Fruit fly (Drosophila melanogaster) whole organism, pupa: ENCODE results near the gene CG6661.

ENCODE experiments used
- CG13204 ChIP-seq: fragments of 200-800 bp; sonication (Bioruptor generic); optimal IDR thresholded peaks from 2 replicates; lab custom pipeline; 2018; ENCODE audit warnings: missing biosample characterization, mild to moderate bottlenecking, missing genetic modification characterization, moderate library complexity
- CG17806 ChIP-seq: fragments of 200-800 bp; sonication (Bioruptor generic); optimal IDR thresholded peaks from 2 replicates; lab custom pipeline; 2018; ENCODE audit warnings: missing biosample characterization, mild to moderate bottlenecking, missing genetic modification characterization, moderate library complexity
- CG32121 ChIP-seq: fragments of 200-800 bp; sonication (Bioruptor generic); IDR thresholded peaks from 2 replicates; pipeline ENCODE4 v1.3.6; 2022; ENCODE audit warnings: missing biosample characterization, missing genetic modification characterization
- CG34367 ChIP-seq: fragments of 200-800 bp; sonication (Bioruptor generic); optimal IDR thresholded peaks from 2 replicates; lab custom pipeline; 2018; ENCODE audit warnings: missing biosample characterization, mild to moderate bottlenecking, missing genetic modification characterization
- EcR ChIP-seq: fragments of 200-800 bp; sonication (Bioruptor generic); optimal IDR thresholded peaks from 3 replicates; lab custom pipeline; 2019; ENCODE audit warnings: missing biosample characterization, missing genetic modification characterization, mild to moderate bottlenecking, moderate library complexity, missing genetic modification reagents
- Pif1B ChIP-seq: fragments of 200-800 bp; sonication (Bioruptor generic); optimal IDR thresholded peaks from 3 replicates; lab custom pipeline; 2016; ENCODE audit warnings: missing biosample characterization, missing genetic modification characterization
- Snoo ChIP-seq: fragments of 200-800 bp; sonication (Bioruptor generic); optimal IDR thresholded peaks from 3 replicates; lab custom pipeline; 2017; ENCODE audit warnings: missing biosample characterization, mild to moderate bottlenecking, missing genetic modification characterization, inconsistent platforms
- fd96Ca ChIP-seq: fragments of 200-800 bp; sonication (Bioruptor generic); IDR thresholded peaks from 3 replicates; pipeline ENCODE4 v1.3.6; 2022; ENCODE audit warnings: missing biosample characterization, missing genetic modification characterization

- no peak for TF ChIP-seq Snoo (tag; lab: Kevin White, UChicago)
- no peak for TF ChIP-seq fd96Ca (GFP tag; lab: Robert Waterston, UW)
- TF ChIP-seq CG13204, result no peak
- TF ChIP-seq CG32121 (GFP tag; lab: Robert Waterston, UW), result no peak
- TF ChIP-seq CG34367 (tag; lab: Kevin White, UChicago), result no peak
- no peak for TF ChIP-seq EcR (GFP tag; lab: Kevin White, UChicago)
- no peak for TF ChIP-seq Pif1B (GFP tag; lab: Kevin White, UChicago)
- TF ChIP-seq CG17806 (tag; lab: Kevin White, UChicago), result no peak
Measured at dm6 chr3L:14025736-14026135, 8.8 kb upstream of the CG6661 start.
